Fruit fly (Drosophila melanogaster): Measurements from ENCODE around the gene CARPB.

Gene CARPB

DNA sequence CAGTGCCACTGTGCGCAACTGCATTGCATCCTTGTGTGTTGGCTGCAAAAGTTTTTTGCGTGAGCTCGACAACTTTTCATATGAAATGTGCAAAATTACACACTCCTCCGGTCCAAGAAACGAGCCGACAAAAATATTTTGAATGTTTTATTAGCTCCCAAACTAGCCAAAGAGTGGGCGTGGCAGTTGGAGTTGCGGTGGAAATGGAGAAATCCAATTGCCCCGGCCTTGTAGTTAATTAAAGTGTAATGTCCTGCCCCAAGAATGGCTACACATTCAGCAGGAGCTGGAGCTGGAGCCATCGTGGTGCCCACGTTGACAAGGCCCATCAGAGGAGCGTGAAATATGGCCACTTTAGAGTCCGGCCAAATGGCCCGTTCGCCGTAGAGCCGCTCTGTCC is at the start of gene CARPB:
TSS of gene CARPB (plus strand) at position 301 of the 400 bp plus-strand sequence.
- TF ChIP-seq Myc (optimal IDR thresholded peaks at IDR 0.05) = no peak
- TF ChIP-seq ttk (optimal IDR thresholded peaks at IDR 0.05) = no peak
- TF ChIP-seq h (optimal IDR thresholded peaks at IDR 0.05) = no peak
- TF ChIP-seq insv (optimal IDR thresholded peaks at IDR 0.05) = no peak

DNA sequence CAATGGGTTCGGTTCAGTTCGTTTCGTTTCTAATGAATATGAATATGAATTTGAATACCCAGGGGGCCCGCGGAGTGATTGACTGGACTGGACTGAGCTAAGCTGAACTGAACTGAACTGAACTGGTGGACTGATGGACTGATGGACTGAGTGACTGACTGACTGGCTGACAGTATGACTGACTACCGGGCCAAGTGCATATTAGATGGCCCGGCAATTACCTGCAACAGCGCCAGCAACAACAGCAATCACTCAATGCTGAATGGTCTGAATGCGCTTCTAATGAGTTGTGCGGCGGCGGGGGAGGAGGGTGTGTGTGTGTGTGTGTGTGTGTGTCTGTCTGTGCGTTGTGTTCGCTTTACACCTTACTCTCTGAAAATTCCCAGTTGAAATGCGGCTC is 48.2 kb upstream of the CARPB start:
- TF ChIP-seq h (optimal IDR thresholded peaks at IDR 0.05) (no peak), psq (optimal IDR thresholded peaks at IDR 0.05) (no peak), Sin3A (optimal IDR thresholded peaks at IDR 0.05) (no peak), Myc (optimal IDR thresholded peaks at IDR 0.05) (no peak), ttk (optimal IDR thresholded peaks at IDR 0.05) (no peak), insv (optimal IDR thresholded peaks at IDR 0.05) (no peak)

DNA sequence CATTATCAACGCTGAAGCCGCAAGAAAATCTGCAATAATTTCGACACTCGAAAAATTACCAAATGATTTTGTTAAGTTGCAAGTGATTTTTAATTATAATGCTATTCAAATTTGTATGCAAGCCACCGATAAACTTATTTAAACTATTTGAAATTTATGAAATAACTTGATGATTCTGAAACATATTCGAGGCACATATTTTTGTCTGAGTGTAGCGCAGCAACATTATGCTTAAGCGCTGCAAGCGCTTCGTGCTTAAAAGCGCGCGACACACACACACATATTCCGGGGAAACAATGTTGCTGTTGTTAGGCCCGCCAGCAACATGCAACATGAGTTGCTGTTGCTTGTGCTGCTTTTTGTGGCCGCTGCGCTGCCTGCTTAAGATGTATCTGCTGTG is 44.5 kb upstream of the CARPB start:
- TF ChIP-seq h (optimal IDR thresholded peaks at IDR 0.05) (no peak), psq (optimal IDR thresholded peaks at IDR 0.05) (no peak), Myc (optimal IDR thresholded peaks at IDR 0.05) (no peak), Sin3A (optimal IDR thresholded peaks at IDR 0.05) (no peak), ttk (optimal IDR thresholded peaks at IDR 0.05) (no peak), insv (optimal IDR thresholded peaks at IDR 0.05) (no peak)

- no peak for TF ChIP-seq Sin3A (optimal IDR thresholded peaks at IDR 0.05)
- no peak for TF ChIP-seq Myc (optimal IDR thresholded peaks at IDR 0.05)
Measured at dm6 chrX:9740269-9740668, 42.8 kb upstream of the CARPB start.

- TF ChIP-seq psq (optimal IDR thresholded peaks at IDR 0.05) (no peak), Myc (optimal IDR thresholded peaks at IDR 0.05) (no peak), insv (optimal IDR thresholded peaks at IDR 0.05) (no peak), h (optimal IDR thresholded peaks at IDR 0.05) (no peak), Sin3A (optimal IDR thresholded peaks at IDR 0.05) (no peak), ttk (optimal IDR thresholded peaks at IDR 0.05) (no peak)
Measured at dm6 chrX:9742084-9742483, 40.9 kb upstream of the CARPB start.

DNA sequence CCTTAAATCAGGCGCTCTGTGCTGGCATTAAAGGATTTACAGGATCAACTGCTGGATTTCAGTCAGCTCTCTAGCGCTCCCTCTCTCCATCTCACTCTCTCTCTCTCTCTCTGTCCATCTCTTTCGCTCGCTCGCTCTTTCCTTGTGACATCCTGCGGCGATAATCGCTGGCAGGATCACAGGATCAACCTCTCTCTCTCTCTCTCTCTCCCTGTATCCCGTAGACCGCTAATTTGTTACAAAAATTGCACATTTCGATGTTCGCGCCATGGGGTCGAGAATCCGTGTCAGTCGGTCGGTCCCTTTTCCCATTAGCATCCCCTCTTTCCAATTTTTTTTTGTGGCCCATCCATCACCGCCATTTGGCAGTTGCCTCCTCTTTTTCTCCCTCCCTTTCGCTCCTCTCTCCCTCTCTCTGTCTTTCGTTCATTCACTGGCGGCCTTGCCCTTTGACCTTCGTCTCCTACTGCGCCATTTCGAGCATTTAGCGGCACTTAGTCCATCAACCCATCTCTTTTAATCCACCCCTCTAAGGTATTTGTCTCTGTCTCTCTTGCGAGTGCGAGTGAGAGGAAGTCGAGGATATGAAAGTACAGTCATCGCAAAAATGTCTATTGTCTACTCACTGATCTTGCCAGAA is 38.9 kb upstream of the CARPB start:
- TF ChIP-seq h (optimal IDR thresholded peaks at IDR 0.05) = no peak
- TF ChIP-seq psq (optimal IDR thresholded peaks at IDR 0.05) = no peak
- no peak for TF ChIP-seq ttk (optimal IDR thresholded peaks at IDR 0.05)
- TF ChIP-seq insv (optimal IDR thresholded peaks at IDR 0.05) = no peak
- TF ChIP-seq Sin3A (optimal IDR thresholded peaks at IDR 0.05) = no peak
- no peak for TF ChIP-seq Myc (optimal IDR thresholded peaks at IDR 0.05)

dm6 chrX:9744674-9745246 is 38.3 kb upstream of the CARPB start:
- TF ChIP-seq Sin3A (optimal IDR thresholded peaks at IDR 0.05) (no peak), h (optimal IDR thresholded peaks at IDR 0.05) (no peak), Myc (optimal IDR thresholded peaks at IDR 0.05) (no peak), ttk (optimal IDR thresholded peaks at IDR 0.05) (no peak), psq (optimal IDR thresholded peaks at IDR 0.05) (no peak), insv (optimal IDR thresholded peaks at IDR 0.05) (no peak)

DNA sequence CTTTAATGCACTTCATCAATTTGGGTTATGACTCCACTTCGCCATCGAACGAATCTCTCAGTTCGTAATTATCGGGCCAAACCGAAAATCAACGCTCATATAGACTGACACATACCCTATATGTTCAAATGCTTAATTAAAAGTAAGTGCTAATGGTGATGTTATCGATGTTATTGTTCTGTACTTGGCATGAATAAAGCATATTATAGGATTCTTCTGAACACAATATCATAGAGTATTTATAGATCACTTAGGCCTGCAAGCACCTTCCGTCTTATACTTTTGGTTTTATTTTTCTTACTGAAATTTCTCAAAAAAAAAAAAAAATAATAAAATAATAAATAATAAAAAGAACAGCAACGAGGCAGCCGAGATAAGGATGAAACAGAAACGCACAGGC is 35.5 kb upstream of the CARPB start:
- TF ChIP-seq Sin3A (optimal IDR thresholded peaks at IDR 0.05) = no peak
- no peak for TF ChIP-seq insv (optimal IDR thresholded peaks at IDR 0.05)
- TF ChIP-seq ttk (optimal IDR thresholded peaks at IDR 0.05) = no peak
- no peak for TF ChIP-seq h (optimal IDR thresholded peaks at IDR 0.05)
- no peak for TF ChIP-seq psq (optimal IDR thresholded peaks at IDR 0.05)
- no peak for TF ChIP-seq Myc (optimal IDR thresholded peaks at IDR 0.05)

DNA sequence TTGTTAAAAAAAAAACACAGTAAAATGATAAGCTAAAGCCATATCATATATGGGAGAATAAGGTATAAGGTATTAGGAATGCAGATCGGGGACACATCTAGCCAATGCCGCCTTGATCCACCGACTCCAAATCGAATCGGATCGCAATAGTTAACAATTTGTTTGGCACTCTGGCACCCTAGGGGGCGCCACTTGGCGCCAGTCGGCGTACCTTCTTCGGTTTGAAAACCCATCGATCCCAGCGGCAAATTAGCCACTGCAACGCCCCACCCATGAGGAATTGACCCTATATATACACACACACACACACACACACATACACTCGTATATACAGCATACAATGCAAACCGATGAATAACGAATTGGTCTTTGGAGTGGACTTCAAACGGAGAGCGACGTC is 33.7 kb upstream of the CARPB start:
- TF ChIP-seq Myc (optimal IDR thresholded peaks at IDR 0.05) (no peak), Sin3A (optimal IDR thresholded peaks at IDR 0.05) (no peak), psq (optimal IDR thresholded peaks at IDR 0.05) (no peak), insv (optimal IDR thresholded peaks at IDR 0.05) (no peak)

DNA sequence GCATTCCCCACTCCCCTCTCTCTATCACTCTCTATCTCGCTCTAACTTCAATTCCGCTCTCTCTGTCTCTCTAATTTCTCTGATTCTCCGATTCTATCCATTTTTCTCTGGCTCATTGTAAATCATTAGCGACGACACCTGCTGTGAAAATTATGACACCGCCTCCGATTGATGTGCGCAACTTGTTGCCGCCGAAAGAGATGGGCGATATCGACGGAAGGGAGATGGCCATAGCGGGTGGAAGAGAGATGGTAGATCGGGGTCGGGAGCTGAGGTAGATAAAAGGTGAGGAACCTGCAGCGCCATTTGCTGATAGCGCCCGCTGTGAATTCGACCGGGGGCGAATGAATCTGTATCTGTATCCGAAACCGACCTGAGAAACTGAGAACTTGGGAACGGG is 33.3 kb upstream of the CARPB start:
- TF ChIP-seq Sin3A (optimal IDR thresholded peaks at IDR 0.05) (no peak), ttk (optimal IDR thresholded peaks at IDR 0.05) (no peak), insv (optimal IDR thresholded peaks at IDR 0.05) (no peak), psq (optimal IDR thresholded peaks at IDR 0.05) (no peak), h (optimal IDR thresholded peaks at IDR 0.05) (no peak), Myc (optimal IDR thresholded peaks at IDR 0.05) (no peak)

DNA sequence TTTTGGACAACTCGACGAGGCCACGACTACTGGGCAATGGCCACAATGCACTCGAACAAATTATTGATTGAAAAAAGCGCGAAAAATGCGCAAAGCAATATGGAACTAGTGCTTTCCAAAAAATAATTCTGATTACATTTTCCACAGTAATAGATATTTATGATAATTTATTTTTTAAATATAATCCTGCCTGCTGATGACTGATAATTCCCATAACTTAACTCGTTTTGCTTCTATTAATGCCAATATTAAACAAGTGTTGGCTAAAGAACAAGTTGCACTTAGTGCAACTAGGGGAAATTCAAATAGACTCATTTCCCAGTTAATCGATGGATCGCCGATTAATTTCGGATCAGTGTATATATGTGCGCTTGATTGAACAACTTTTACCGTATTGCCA is 31.6 kb upstream of the CARPB start:
- TF ChIP-seq ttk (optimal IDR thresholded peaks at IDR 0.05) (no peak), insv (optimal IDR thresholded peaks at IDR 0.05) (no peak), psq (optimal IDR thresholded peaks at IDR 0.05) (no peak), Sin3A (optimal IDR thresholded peaks at IDR 0.05) (no peak), Myc (optimal IDR thresholded peaks at IDR 0.05) (no peak), h (optimal IDR thresholded peaks at IDR 0.05) (no peak)

- TF ChIP-seq Myc (optimal IDR thresholded peaks at IDR 0.05) (no peak), psq (optimal IDR thresholded peaks at IDR 0.05) (no peak), insv (optimal IDR thresholded peaks at IDR 0.05) (no peak), ttk (optimal IDR thresholded peaks at IDR 0.05) (no peak), h (optimal IDR thresholded peaks at IDR 0.05) (no peak), Sin3A (optimal IDR thresholded peaks at IDR 0.05) (no peak)
Measured at dm6 chrX:9753353-9753752, 29.7 kb upstream of the CARPB start.

- no peak for TF ChIP-seq ttk (optimal IDR thresholded peaks at IDR 0.05)
- no peak for TF ChIP-seq h (optimal IDR thresholded peaks at IDR 0.05)
Measured at dm6 chrX:9754474-9754873, 28.5 kb upstream of the CARPB start.
